Fruit fly (Drosophila melanogaster) S2 (cell line): Measurements from ENCODE around the gene CG45073.

Experiments used
- CG8478 ChIP-seq: fragments of >200 bp; optimal IDR thresholded peaks from 2 replicates; lab custom pipeline; 2018
- CTCF ChIP-seq, 2 experiments: fragments of >200 bp; optimal IDR thresholded peaks; 2 replicates each; lab custom pipeline; 2018

CG45073 gene

DNA sequence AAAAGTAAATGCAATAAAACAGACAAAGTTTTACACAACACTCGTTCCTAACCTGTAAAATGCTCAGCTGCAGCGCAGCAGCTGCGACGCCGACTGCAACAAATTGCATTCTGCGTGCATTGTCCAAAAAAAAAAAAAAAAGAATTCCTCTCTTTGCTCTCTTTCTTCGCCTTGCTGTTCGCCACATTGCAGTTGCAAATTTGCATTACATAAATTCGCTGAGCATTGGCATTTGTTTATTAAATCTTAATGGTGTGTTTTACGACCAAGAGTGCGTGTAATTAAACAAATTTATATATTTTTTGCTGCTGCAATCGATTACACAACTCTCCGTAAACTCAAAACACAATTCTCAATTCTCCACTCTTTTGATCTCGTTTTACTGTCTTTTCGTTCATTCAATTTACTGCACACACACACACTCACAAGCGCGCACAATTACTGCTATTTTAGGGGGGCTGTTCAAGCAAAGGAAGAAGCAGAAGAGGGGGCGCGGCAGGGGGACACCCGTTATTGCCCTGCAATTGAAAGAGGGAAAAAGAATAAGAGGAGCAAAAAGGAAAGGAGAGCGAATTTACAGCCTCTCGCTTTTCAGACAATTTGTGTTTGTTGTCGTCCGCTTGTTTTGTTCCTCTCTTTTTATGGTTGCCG is 24.1 kb downstream of the CG45073 start:
- TF ChIP-seq CG8478 (lab: Kevin White, UChicago), result no peak
- TF ChIP-seq CTCF (optimal IDR thresholded peaks at IDR 0.05; lab: Kevin White, UChicago), result no peak

DNA sequence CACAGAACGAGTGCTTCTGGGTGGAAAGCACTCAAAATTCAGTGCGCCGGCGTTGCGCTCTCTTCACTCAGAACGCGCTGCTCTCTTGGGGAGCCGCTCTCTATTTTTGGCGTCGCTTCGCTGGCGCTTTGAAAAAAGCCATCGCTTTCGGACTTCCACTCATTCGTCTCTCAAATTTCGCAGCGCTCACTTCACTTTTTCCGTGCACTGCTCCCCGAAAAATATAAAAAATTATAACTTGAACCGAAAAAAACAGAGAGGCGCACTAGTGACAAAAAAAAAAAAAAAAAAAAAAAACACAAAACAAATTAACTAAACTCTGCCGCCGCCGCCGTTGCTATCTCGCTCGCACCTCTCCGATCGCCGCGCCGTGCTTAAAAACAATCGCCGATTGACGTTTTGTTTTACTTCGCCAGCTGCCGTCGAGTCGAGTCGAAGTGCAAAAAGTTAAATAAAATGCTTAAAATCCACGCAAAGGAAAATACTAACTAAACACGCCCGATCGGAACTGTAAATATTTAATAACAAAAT is 25.1 kb downstream of the CG45073 start:
- no peak for TF ChIP-seq CG8478 (lab: Kevin White, UChicago)
- TF ChIP-seq CTCF (optimal IDR thresholded peaks at IDR 0.05; lab: Kevin White, UChicago), result no peak

DNA sequence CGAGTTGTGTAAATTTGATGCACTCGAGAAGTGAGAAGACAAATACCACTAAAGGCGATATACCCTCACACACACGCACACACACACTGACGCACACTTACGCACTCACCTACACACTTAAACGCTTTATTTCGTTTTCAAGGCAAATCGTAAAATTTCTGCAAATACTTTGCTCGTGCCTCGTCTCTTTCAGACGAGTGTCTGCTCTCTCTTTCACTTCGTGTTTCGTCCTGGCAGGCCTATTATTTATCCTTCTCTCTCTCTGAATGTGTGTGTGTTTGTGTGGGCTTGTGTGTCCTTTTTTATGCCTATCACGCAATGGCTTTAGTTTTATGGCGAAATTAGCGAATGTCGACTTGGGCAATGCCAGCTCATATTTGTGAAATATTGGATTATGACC is 26.3 kb downstream of the CG45073 start:
- TF ChIP-seq CTCF (optimal IDR thresholded peaks at IDR 0.05; lab: Kevin White, UChicago) (no peak), CG8478 (lab: Kevin White, UChicago) (no peak)

DNA sequence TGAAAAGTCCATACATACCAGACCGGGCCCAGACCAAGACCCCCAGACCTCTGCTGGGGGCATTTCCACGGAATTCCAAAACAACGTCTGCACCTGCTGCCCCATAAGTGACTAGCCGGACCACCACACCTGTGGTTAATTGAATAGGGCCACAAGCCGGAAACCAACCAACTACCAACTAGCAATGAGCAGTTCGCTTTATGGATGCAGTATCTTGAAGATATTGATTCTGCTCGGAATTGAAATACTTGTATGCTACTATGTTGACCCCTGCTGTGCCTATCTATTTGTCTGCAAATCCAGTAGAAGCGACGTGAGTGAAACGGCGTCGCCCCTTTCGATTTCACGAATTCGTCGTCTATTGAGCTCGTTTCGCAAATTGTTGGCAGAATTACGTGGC is 28.7 kb downstream of the CG45073 start:
- TF ChIP-seq CTCF (optimal IDR thresholded peaks at IDR 0.05; lab: Kevin White, UChicago) (no peak), CG8478 (lab: Kevin White, UChicago) (no peak)

DNA sequence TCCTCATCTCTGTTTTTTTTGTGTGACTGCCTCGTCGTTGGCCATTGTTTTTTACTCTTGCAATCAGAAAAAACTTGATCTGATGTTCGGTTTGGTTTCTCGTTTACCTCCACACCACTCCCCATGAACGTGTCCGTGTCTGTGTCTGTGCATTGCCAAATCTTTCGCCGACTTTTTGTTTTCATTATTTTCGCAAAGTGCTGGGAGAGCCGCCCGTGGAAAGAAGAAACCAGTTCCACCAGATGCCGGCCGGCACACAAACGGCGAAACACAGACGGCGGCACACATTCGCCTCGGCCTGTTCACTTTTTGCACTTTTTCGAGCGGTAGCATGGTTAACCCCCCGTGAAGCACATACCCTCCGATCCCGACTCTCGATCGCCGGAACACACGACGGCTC is 29.2 kb downstream of the CG45073 start:
- TF ChIP-seq CTCF (optimal IDR thresholded peaks at IDR 0.05; lab: Kevin White, UChicago) (no peak), CG8478 (lab: Kevin White, UChicago) (no peak)

DNA sequence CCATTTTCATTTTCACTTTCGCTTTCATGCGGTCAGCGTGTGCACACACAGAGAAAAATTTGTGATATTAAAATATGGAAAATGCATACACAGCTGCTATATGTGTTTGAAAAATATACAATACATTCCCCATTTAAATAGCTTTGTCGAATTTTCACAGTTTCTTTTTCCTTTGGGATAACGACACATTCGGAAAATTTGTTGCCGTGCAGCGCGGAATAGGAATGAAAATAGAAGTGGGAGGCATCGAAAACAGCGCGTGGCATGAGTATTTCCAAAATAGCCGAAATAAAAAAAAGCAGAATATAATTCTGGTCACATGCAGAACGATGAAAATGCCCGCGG is 31.9 kb downstream of the CG45073 start:
- no peak for TF ChIP-seq CG8478 (lab: Kevin White, UChicago)
- TF ChIP-seq CTCF (optimal IDR thresholded peaks at IDR 0.05; lab: Kevin White, UChicago), result no peak

DNA sequence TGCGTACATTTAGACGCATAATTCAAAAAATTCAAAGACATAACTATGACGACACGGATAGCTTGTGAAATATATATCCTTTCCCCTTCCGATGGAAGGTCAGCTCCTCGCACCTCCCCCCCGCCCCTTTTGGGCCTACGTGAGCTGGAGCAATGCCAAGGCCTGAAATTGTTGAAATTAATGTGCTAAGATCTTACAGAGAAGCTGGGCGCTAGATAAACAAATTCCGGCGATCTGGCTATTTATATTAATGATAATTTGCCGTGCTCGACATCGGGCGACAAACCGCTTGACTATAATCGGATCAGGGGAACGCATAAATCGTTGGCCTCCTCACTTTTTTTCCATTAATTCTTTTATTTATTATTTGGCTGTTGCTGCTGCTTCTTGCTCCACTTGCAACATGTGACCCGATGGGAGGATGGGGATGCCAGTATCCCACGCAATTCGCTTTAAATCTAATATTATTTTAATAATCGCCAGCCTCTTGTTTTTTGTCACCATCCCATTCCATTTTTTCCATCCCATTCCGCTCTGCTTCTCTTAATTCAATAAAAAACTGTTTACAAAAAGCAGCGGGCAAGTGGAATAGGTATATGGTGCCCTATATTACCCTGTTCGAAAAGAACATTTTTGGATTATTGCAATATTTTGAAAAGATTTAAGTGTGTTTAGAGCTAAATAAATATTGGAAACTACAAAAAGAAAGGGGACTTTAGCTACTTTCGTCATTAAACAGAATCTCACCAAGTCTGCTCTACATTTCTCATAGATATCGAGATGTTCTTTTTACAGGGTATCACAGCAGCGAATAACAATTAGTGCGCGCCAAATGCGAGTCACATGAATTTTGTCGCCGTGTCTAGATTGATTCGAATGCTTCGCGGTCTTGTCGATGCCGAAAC is 32.5 kb downstream of the CG45073 start:
- TF ChIP-seq CTCF (optimal IDR thresholded peaks at IDR 0.05; lab: Kevin White, UChicago), result no peak
- TF ChIP-seq CG8478 (lab: Kevin White, UChicago), result no peak

DNA sequence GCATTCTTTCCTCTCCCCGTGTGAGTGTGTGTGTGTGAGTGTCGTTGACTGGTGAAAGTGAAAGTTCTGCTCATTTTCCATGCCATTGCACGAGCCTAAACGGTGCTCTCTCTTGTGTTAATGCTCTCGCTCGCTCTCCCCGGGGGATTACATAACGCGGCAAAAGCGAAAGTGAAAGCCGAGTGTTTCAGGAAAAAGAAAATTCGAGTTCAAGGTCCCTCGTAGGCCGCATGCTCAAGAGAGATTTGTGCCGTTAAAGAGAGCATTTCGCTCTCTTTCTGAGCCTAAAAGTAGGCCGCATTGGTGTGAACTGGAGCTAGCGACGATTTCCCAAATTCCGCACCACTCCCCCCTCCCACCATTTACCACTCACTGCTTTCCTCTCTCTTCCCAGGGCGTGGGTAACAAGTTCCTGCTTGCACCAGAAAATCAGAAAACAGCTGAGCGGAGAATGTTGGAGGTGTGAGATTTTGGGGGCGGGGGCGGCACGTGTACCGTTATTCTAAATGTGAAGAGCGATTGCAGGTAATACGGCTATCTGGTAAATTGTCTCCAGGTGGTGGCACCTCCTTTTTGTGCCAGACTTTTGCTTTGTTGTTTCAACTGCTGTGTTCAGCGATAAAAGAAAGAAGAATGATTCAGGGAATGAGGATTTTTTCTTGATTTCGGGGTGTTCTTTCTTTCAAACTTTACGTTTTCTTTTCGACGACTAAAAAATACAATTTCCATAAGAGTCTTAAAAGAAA is 34.1 kb downstream of the CG45073 start:
- no peak for TF ChIP-seq CTCF (optimal IDR thresholded peaks at IDR 0.05; lab: Kevin White, UChicago)
- no peak for TF ChIP-seq CG8478 (lab: Kevin White, UChicago)

DNA sequence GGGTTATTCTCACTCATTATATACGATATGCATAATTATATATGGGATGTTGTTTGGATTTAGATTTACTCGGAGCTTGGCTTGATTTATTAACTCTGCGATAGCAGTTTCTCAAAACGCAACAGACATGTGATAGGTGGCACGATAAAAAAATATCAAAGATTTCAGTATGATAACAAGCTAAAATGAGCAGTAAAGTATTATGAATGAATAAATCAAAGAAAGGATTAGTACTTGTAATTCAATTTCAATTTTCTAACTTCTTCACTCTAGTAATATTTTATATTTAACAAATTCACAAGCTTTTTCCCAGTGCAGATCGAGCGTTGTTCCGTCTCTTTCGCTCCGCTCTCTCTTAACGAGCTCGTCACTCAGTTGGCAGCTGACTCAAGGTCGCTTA is 40.4 kb downstream of the CG45073 start:
- TF ChIP-seq CTCF (optimal IDR thresholded peaks at IDR 0.05; lab: Kevin White, UChicago) (no peak), CG8478 (lab: Kevin White, UChicago) (no peak)

DNA sequence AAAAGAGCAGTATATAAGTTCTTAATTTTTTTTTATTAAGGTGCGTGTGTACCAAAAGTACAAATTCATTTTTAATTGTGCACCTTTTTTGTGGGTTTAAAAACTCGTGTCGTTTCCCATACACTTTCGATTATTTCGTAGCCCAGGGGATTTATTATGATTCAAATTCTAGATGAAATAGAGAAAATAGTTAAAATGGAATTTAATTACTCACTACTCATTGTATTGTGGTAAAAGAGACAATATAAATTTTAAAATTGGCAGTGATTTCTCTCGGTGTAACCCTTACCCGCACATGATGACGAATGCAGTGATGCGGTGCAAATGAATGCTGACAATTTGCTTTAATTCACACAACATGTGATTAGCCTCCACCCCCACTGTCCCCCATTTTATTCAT is 41.3 kb downstream of the CG45073 start:
- TF ChIP-seq CG8478 (lab: Kevin White, UChicago) (no peak), CTCF (optimal IDR thresholded peaks at IDR 0.05; lab: Kevin White, UChicago) (no peak)

DNA sequence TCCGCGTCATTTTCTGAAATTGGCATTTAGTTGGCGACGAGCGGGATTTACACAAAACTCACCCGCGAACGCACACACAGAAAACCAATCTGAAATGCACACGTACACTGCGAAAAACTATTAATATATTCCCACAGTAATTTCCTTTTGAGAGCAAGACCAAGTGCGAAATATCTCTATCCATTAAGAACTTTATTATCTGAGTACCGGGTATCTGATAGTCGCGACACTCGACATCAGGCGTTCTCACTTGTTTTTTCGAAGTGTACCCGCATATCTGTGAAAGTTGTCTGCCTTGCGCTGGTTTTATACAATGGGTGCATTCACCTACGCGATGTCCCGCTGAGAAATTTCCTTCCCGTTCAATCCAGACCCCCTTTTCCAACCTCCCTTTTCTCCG is 48.4 kb downstream of the CG45073 start:
- no peak for TF ChIP-seq CTCF (optimal IDR thresholded peaks at IDR 0.05; lab: Kevin White, UChicago)
- no peak for TF ChIP-seq CG8478 (lab: Kevin White, UChicago)
